Fruit fly (Drosophila melanogaster): ENCODE measurements around the gene bif.

The bif gene

dm6 chrX:11715937-11716730 lies 37.4 kb downstream of the bif start (continued):
- TF ChIP-seq usp (GFP tag; optimal IDR thresholded peaks at IDR 0.05) (no peak), CG6175 (GFP tag; IDR thresholded peaks at IDR 0.05) (peak; percentile 72; the same call in 2 of the 3 replicates), CG3726 (GFP tag; IDR thresholded peaks at IDR 0.05) (peak; percentile 45; the same call in 1 of the 3 replicates), ttk (GFP tag; IDR thresholded peaks at IDR 0.05) (peak; percentile 72), Sox102F (GFP tag; optimal IDR thresholded peaks at IDR 0.05) (peak; percentile 87), CG17912 (GFP tag; optimal IDR thresholded peaks at IDR 0.05) (peak; percentile 39), stc (GFP tag; IDR thresholded peaks at IDR 0.05) (peak; percentile 83), CG9932 (GFP tag; IDR thresholded peaks at IDR 0.05) (peak; percentile 70), scrt (GFP tag; optimal IDR thresholded peaks at IDR 0.05) (peak; percentile 78), Side (GFP tag; optimal IDR thresholded peaks at IDR 0.05) (peak; percentile 70), CG17568 (GFP tag; optimal IDR thresholded peaks at IDR 0.05) (peak; percentile 80), caup (GFP tag; optimal IDR thresholded peaks at IDR 0.05; ENCODE audit: severe bottlenecking) (peak; percentile 86), gro (GFP tag; optimal IDR thresholded peaks at IDR 0.05) (peak; percentile 91), CTCF (GFP tag; optimal IDR thresholded peaks at IDR 0.05) (no peak), CG32532 (GFP tag; IDR thresholded peaks at IDR 0.05) (peak; percentile 81), pan (optimal IDR thresholded peaks at IDR 0.05) (no peak), pan (GFP tag; optimal IDR thresholded peaks at IDR 0.05 in 1 of 2, IDR thresholded peaks at IDR 0.05 in 1 of 2) (peak in 1 of 2 experiments; percentile 73), Atf-2 (GFP tag; optimal IDR thresholded peaks at IDR 0.05) (peak; percentile 84), CrebB (tag; optimal IDR thresholded peaks at IDR 0.05) (peak; percentile 76), CG31224 (GFP tag; IDR thresholded peaks at IDR 0.05) (peak; percentile 60), CG3163 (GFP tag; optimal IDR thresholded peaks at IDR 0.05) (peak; percentile 67), CG3847 (GFP tag; IDR thresholded peaks at IDR 0.05) (peak; percentile 80), zfh2 (GFP tag; optimal IDR thresholded peaks at IDR 0.05) (peak; percentile 83), CoRest (tag; optimal IDR thresholded peaks at IDR 0.05) (peak; percentile 94), sim (GFP tag; IDR thresholded peaks at IDR 0.05) (0 out of 2 replicates have a peak, but pooled peaks have one; percentile 49), prd (optimal IDR thresholded peaks at IDR 0.05) (no peak), prd (GFP tag; IDR thresholded peaks at IDR 0.05) (peak; percentile 90), fd96Cb (tag; optimal IDR thresholded peaks at IDR 0.05) (peak; percentile 91), CG10565 (GFP tag; optimal IDR thresholded peaks at IDR 0.05) (peak; percentile 64), Hmx (GFP tag; optimal IDR thresholded peaks at IDR 0.05) (peak; percentile 79), ranshi (GFP tag; IDR thresholded peaks at IDR 0.05) (peak; percentile 73; the same call in 1 of the 2 replicates), trem (tag; optimal IDR thresholded peaks at IDR 0.05) (peak; percentile 74), so (GFP tag; IDR thresholded peaks at IDR 0.05) (peak; percentile 90), CG2116 (GFP tag; optimal IDR thresholded peaks at IDR 0.05) (no peak), Nf-YB (GFP tag; optimal IDR thresholded peaks at IDR 0.05) (peak; percentile 75), Aef1 (GFP tag; IDR thresholded peaks at IDR 0.05) (peak; percentile 71), odd (GFP tag; optimal IDR thresholded peaks at IDR 0.05) (peak; percentile 90), CG12219 (GFP tag; optimal IDR thresholded peaks at IDR 0.05) (peak; percentile 86), org-1 (GFP tag; optimal IDR thresholded peaks at IDR 0.05) (peak; percentile 86), oc (tag; optimal IDR thresholded peaks at IDR 0.05) (peak; percentile 82), CG6689 (GFP tag; IDR thresholded peaks at IDR 0.05) (peak; percentile 84), Taf1 (GFP tag; IDR thresholded peaks at IDR 0.05) (no peak; the same call in 1 of the 2 replicates), cato (GFP tag; optimal IDR thresholded peaks at IDR 0.05; ENCODE audit: borderline replicate concordance) (peak; percentile 74), crp (GFP tag; optimal IDR thresholded peaks at IDR 0.05) (no peak), klu (GFP tag; IDR thresholded peaks at IDR 0.05) (peak; percentile 79), CG9817 (tag; optimal IDR thresholded peaks at IDR 0.05) (peak; percentile 83), mam (GFP tag; optimal IDR thresholded peaks at IDR 0.05) (peak; percentile 89), bsh (GFP tag; optimal IDR thresholded peaks at IDR 0.05) (peak; percentile 82 to 88), Max (GFP tag; optimal IDR thresholded peaks at IDR 0.05) (peak; percentile 88), Ssrp (tag; optimal IDR thresholded peaks at IDR 0.05) (peak; percentile 88)

Data from whole organism, embryonic.